Comparison of ENCODE assay signal across 4 worm cellular contexts in the genomic region with DNA sequence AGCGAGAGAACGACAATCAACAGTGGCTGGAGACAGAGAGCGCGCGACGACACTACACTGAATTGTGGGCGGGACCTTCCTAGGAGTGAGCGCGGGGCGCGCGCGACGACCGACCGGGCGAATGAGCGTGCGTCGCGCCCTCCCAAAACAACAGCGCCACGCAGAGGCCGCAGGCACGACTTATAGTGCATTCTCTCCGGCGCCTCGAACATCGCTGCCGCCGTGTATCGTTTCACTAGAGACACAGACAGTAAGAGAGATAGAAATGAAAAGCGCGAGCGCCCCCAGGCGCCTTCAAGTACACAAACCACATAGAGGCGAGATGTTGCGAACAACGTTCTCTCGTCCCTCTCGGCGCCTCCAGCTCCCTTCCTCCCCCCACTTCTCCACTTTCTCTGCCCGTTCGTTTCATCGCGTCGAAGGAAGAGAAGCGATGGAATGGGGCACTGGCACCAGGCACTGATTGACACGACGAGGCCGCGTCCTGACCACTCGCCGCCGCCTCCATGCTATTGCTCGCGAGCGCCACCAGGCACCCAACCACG.
A peak's percentile ranks its signal among the peaks of the same experiment; 100 is the strongest.
TF ChIP-seq lines count a peak whose summit lies in the region.

No protein-coding gene starts in this region.

TF ChIP-seq in whole organism, L2 larva, 48 proteins besides CTCF, POLR2A, EP300 and RAD21 (continues in another document):
- TF ChIP-seq crh-2 (tag; optimal IDR thresholded peaks at IDR 0.05; lab: Kevin White, UChicago): peak; percentile 85
- no peak for TF ChIP-seq ama-1 (optimal IDR thresholded peaks at IDR 0.05; lab: Kevin White, UChicago)
- TF ChIP-seq ztf-11 (tag; optimal IDR thresholded peaks at IDR 0.05; lab: Kevin White, UChicago): no peak
- TF ChIP-seq lin-39 (tag; optimal IDR thresholded peaks at IDR 0.05; lab: Kevin White, UChicago): no peak
- TF ChIP-seq F13H6.1 (tag; optimal IDR thresholded peaks at IDR 0.05; lab: Kevin White, UChicago): peak; percentile 97
- TF ChIP-seq sma-3 (GFP tag; optimal IDR thresholded peaks at IDR 0.05; lab: Kevin White, UChicago): peak; percentile 78
- TF ChIP-seq ceh-82 (tag; optimal IDR thresholded peaks at IDR 0.05; lab: Kevin White, UChicago): peak; percentile 4
- peak; percentile 28 for TF ChIP-seq nhr-237 (tag; optimal IDR thresholded peaks at IDR 0.05; lab: Kevin White, UChicago)
- TF ChIP-seq Y55F3AM.14 (GFP tag; optimal IDR thresholded peaks at IDR 0.05; lab: Kevin White, UChicago): peak; percentile 92
- no peak for TF ChIP-seq unc-39 (tag; optimal IDR thresholded peaks at IDR 0.05; lab: Kevin White, UChicago)
- peak; percentile 51 for TF ChIP-seq snpc-4 (tag; optimal IDR thresholded peaks at IDR 0.05; lab: Kevin White, UChicago)
- peak; percentile 83 to 87 for TF ChIP-seq mdl-1 (tag; optimal IDR thresholded peaks at IDR 0.05; lab: Kevin White, UChicago)
- peak; percentile 50 for TF ChIP-seq fos-1 (tag; optimal IDR thresholded peaks at IDR 0.05; lab: Kevin White, UChicago)
- peak; percentile 81 for TF ChIP-seq ztf-4 (tag; optimal IDR thresholded peaks at IDR 0.05; lab: Kevin White, UChicago)
- no peak for TF ChIP-seq R02D3.7 (tag; optimal IDR thresholded peaks at IDR 0.05; lab: Kevin White, UChicago)
- peak; percentile 91 for TF ChIP-seq sem-4 (tag; optimal IDR thresholded peaks at IDR 0.05; lab: Kevin White, UChicago)
- TF ChIP-seq unc-55 (GFP tag; optimal IDR thresholded peaks at IDR 0.05; lab: Kevin White, UChicago): peak; percentile 73
- TF ChIP-seq zag-1 (tag; optimal IDR thresholded peaks at IDR 0.05; lab: Kevin White, UChicago): peak; percentile 77
- peak; percentile 90 for TF ChIP-seq nhr-21 (tag; optimal IDR thresholded peaks at IDR 0.05; lab: Kevin White, UChicago)
- TF ChIP-seq ceh-16 (tag; optimal IDR thresholded peaks at IDR 0.05; lab: Kevin White, UChicago): peak; percentile 82
- peak; percentile 76 for TF ChIP-seq peb-1 (tag; optimal IDR thresholded peaks at IDR 0.05; lab: Kevin White, UChicago)

TF ChIP-seq in whole organism, L4 larva, 104 proteins besides CTCF, POLR2A, EP300 and RAD21 (continues in another document):
- TF ChIP-seq jun-1 (tag; optimal IDR thresholded peaks at IDR 0.05; lab: Kevin White, UChicago) (peak; percentile 44), ceh-62 (tag; optimal IDR thresholded peaks at IDR 0.05; lab: Kevin White, UChicago) (no peak), ama-1 (optimal IDR thresholded peaks at IDR 0.05; lab: Kevin White, UChicago) (no peak), F10B5.3 (tag; optimal IDR thresholded peaks at IDR 0.05; lab: Kevin White, UChicago) (peak; percentile 19), ceh-28 (tag; optimal IDR thresholded peaks at IDR 0.05; lab: Kevin White, UChicago) (no peak), saeg-2 (GFP tag; IDR thresholded peaks at IDR 0.05; lab: Robert Waterston, UW) (peak; percentile 63; the same call in 1 of the 2 replicates), Y48G9A.11 (GFP tag; IDR thresholded peaks at IDR 0.05; lab: Robert Waterston, UW) (no peak), dpl-1 (GFP tag; optimal IDR thresholded peaks at IDR 0.05; lab: Kevin White, UChicago) (peak; percentile 36), aha-1 (tag; lab: Kevin White, UChicago) (peak; percentile 96), mdt-29 (GFP tag; IDR thresholded peaks at IDR 0.05; lab: Robert Waterston, UW) (peak; percentile 45; the same call in 1 of the 2 replicates), zip-11 (GFP tag; IDR thresholded peaks at IDR 0.05; lab: Robert Waterston, UW) (no peak), zfp-3 (GFP tag; conservative IDR thresholded peaks at IDR 0.05; lab: Robert Waterston, UW) (no peak), nhr-102 (tag; optimal IDR thresholded peaks at IDR 0.05; lab: Kevin White, UChicago) (peak; percentile 41), ceh-20 (GFP tag; IDR thresholded peaks at IDR 0.05; lab: Robert Waterston, UW) (peak; percentile 66), aly-2 (tag; optimal IDR thresholded peaks at IDR 0.05; lab: Kevin White, UChicago) (no peak), egl-43 (GFP tag; IDR thresholded peaks at IDR 0.05; lab: Robert Waterston, UW) (peak; percentile 84), snpc-4 (tag; optimal IDR thresholded peaks at IDR 0.05; lab: Kevin White, UChicago) (no peak), arid-1 (GFP tag; conservative IDR thresholded peaks at IDR 0.05; lab: Robert Waterston, UW) (no peak), unc-62 (GFP tag; optimal IDR thresholded peaks at IDR 0.05 in 1 of 2; lab: Kevin White, UChicago) (peak in 1 of 2 experiments; percentile 70), unc-62 (tag; optimal IDR thresholded peaks at IDR 0.05; lab: Kevin White, UChicago) (no peak), nhr-42 (GFP tag; IDR thresholded peaks at IDR 0.05; lab: Robert Waterston, UW) (peak; percentile 63; the same call in 1 of the 2 replicates), attf-4 (tag; optimal IDR thresholded peaks at IDR 0.05; lab: Kevin White, UChicago) (no peak), lin-39 (tag; optimal IDR thresholded peaks at IDR 0.05; lab: Kevin White, UChicago) (no peak)

TF ChIP-seq in whole organism, late embryonic, 69 proteins besides CTCF, POLR2A, EP300 and RAD21 (continues in another document):
- TF ChIP-seq ttx-3 (tag; optimal IDR thresholded peaks at IDR 0.05; lab: Kevin White, UChicago) (no peak), ref-2 (tag; optimal IDR thresholded peaks at IDR 0.05; lab: Kevin White, UChicago) (no peak), dmd-4 (tag; optimal IDR thresholded peaks at IDR 0.05; lab: Kevin White, UChicago; ENCODE audit: borderline replicate concordance) (peak; percentile 44), sox-2 (GFP tag; IDR thresholded peaks at IDR 0.05; lab: Robert Waterston, UW) (no peak), eyg-1 (tag; optimal IDR thresholded peaks at IDR 0.05; lab: Kevin White, UChicago) (peak; percentile 18), ceh-9 (tag; optimal IDR thresholded peaks at IDR 0.05; lab: Kevin White, UChicago) (no peak), pag-3 (tag; optimal IDR thresholded peaks at IDR 0.05; lab: Kevin White, UChicago; ENCODE audit: borderline replicate concordance) (no peak), ama-1 (optimal IDR thresholded peaks at IDR 0.05; lab: Kevin White, UChicago) (no peak), lim-6 (tag; optimal IDR thresholded peaks at IDR 0.05; lab: Kevin White, UChicago) (no peak), ceh-6 (GFP tag; optimal IDR thresholded peaks at IDR 0.05; lab: Kevin White, UChicago) (no peak), ceh-19 (GFP tag; optimal IDR thresholded peaks at IDR 0.05; lab: Kevin White, UChicago) (no peak), elt-2 (tag; optimal IDR thresholded peaks at IDR 0.05; lab: Kevin White, UChicago) (no peak), nfya-1 (tag; optimal IDR thresholded peaks at IDR 0.05; lab: Kevin White, UChicago) (peak; percentile 44), hlh-15 (tag; optimal IDR thresholded peaks at IDR 0.05; lab: Kevin White, UChicago) (no peak), gmeb-2 (tag; optimal IDR thresholded peaks at IDR 0.05; lab: Kevin White, UChicago) (no peak), sox-4 (tag; optimal IDR thresholded peaks at IDR 0.05; lab: Kevin White, UChicago) (no peak), ceh-14 (tag; optimal IDR thresholded peaks at IDR 0.05; lab: Kevin White, UChicago) (no peak), hlh-13 (GFP tag; optimal IDR thresholded peaks at IDR 0.05; lab: Kevin White, UChicago) (no peak), ets-4 (tag; optimal IDR thresholded peaks at IDR 0.05; lab: Kevin White, UChicago) (peak; percentile 31), hlh-30 (tag; optimal IDR thresholded peaks at IDR 0.05; lab: Kevin White, UChicago; ENCODE audit: insufficient read depth) (no peak), unc-3 (GFP tag; conservative IDR thresholded peaks at IDR 0.05; lab: Robert Waterston, UW) (no peak), unc-3 (tag; optimal IDR thresholded peaks at IDR 0.05; lab: Kevin White, UChicago) (no peak), ahr-1 (tag; optimal IDR thresholded peaks at IDR 0.05; lab: Kevin White, UChicago) (no peak), unc-42 (tag; optimal IDR thresholded peaks at IDR 0.05; lab: Kevin White, UChicago) (no peak)

TF ChIP-seq in whole organism, mixed stage, embryonic, 35 proteins besides CTCF, POLR2A, EP300 and RAD21:
- peak; percentile 49 for TF ChIP-seq ham-2 (GFP tag; optimal IDR thresholded peaks at IDR 0.05; lab: Kevin White, UChicago)
- TF ChIP-seq lin-32 (GFP tag; optimal IDR thresholded peaks at IDR 0.05; lab: Kevin White, UChicago): no peak
- TF ChIP-seq nhr-2 (tag; optimal IDR thresholded peaks at IDR 0.05; lab: Kevin White, UChicago): no peak
- peak; percentile 17 for TF ChIP-seq bed-3 (GFP tag; optimal IDR thresholded peaks at IDR 0.05; lab: Kevin White, UChicago)
- peak; percentile 44 for TF ChIP-seq ceh-83 (GFP tag; optimal IDR thresholded peaks at IDR 0.05; lab: Kevin White, UChicago)
- TF ChIP-seq mls-2 (tag; optimal IDR thresholded peaks at IDR 0.05; lab: Kevin White, UChicago): peak; percentile 49
- TF ChIP-seq unc-120 (tag; optimal IDR thresholded peaks at IDR 0.05; lab: Kevin White, UChicago; ENCODE audit: poor library complexity, severe bottlenecking): peak; percentile 64
- peak; percentile 16 for TF ChIP-seq cnd-1 (tag; optimal IDR thresholded peaks at IDR 0.05; lab: Kevin White, UChicago)
- peak; percentile 29 for TF ChIP-seq pha-4 (tag; optimal IDR thresholded peaks at IDR 0.05; lab: Kevin White, UChicago)
- TF ChIP-seq elt-3 (tag; optimal IDR thresholded peaks at IDR 0.05; lab: Kevin White, UChicago): no peak
- TF ChIP-seq blmp-1 (tag; optimal IDR thresholded peaks at IDR 0.05; lab: Kevin White, UChicago): no peak
- peak; percentile 36 for TF ChIP-seq sptf-1 (tag; optimal IDR thresholded peaks at IDR 0.05; lab: Kevin White, UChicago)
